Fruit fly (Drosophila melanogaster) whole organism, embryonic: ENCODE data around the gene sit.

Source experiments
- CG10366 ChIP-seq: fragments of 200-800 bp; sonication (Bioruptor generic); IDR thresholded peaks from 2 replicates; pipeline ENCODE4 v1.3.6; 2022; ENCODE audit warnings: missing biosample characterization, missing genetic modification characterization
- CG10959 ChIP-seq: fragments of 200-800 bp; sonication (Bioruptor generic); IDR thresholded peaks from 2 replicates; pipeline ENCODE4 v1.3.6; 2022; ENCODE audit warnings: missing biosample characterization, missing genetic modification characterization
- CG11723 ChIP-seq: fragments of 200-800 bp; sonication (Bioruptor generic); optimal IDR thresholded peaks from 2 replicates; lab custom pipeline; 2017; ENCODE audit warnings: missing biosample characterization, mild to moderate bottlenecking, missing genetic modification characterization
- CG13424 ChIP-seq: fragments of 200-800 bp; sonication (Bioruptor generic); optimal IDR thresholded peaks from 2 replicates; lab custom pipeline; 2019; ENCODE audit warnings: missing biosample characterization, mild to moderate bottlenecking, missing genetic modification characterization, moderate library complexity
- CG14050 ChIP-seq: fragments of 200-800 bp; sonication (Bioruptor generic); IDR thresholded peaks from 3 replicates; pipeline ENCODE4 v1.3.6; 2022; ENCODE audit warnings: missing biosample characterization, missing genetic modification characterization
- CG14441 ChIP-seq: fragments of 200-800 bp; sonication (Bioruptor generic); IDR thresholded peaks from 2 replicates; pipeline ENCODE4 v1.3.6; 2022; ENCODE audit warnings: missing biosample characterization, missing genetic modification characterization
- CG14667 ChIP-seq: fragments of 200-800 bp; sonication (Bioruptor generic); IDR thresholded peaks from 2 replicates; pipeline ENCODE4 v1.3.6; 2022; ENCODE audit warnings: missing biosample characterization, missing genetic modification characterization
- CG14965 ChIP-seq: fragments of 200-800 bp; sonication (Bioruptor generic); optimal IDR thresholded peaks from 2 replicates; lab custom pipeline; 2016; ENCODE audit warnings: missing biosample characterization, missing genetic modification characterization, borderline replicate concordance
- CG1603 ChIP-seq: fragments of 200-800 bp; sonication (Bioruptor generic); optimal IDR thresholded peaks from 2 replicates; lab custom pipeline; 2019; ENCODE audit warnings: missing biosample characterization, mild to moderate bottlenecking, missing genetic modification characterization, moderate library complexity
- CG16815 ChIP-seq: fragments of 200-800 bp; sonication (Bioruptor generic); optimal IDR thresholded peaks from 3 replicates; lab custom pipeline; 2017; ENCODE audit warnings: missing biosample characterization, mild to moderate bottlenecking, missing genetic modification characterization
- CG17612 ChIP-seq: fragments of 200-800 bp; sonication (Bioruptor generic); IDR thresholded peaks from 2 replicates; pipeline ENCODE4 v1.3.6; 2022; ENCODE audit warnings: missing biosample characterization, missing genetic modification characterization
- CG18476 ChIP-seq: fragments of 200-800 bp; sonication (Bioruptor generic); optimal IDR thresholded peaks from 2 replicates; lab custom pipeline; 2016; ENCODE audit warnings: missing biosample characterization, mild to moderate bottlenecking, missing genetic modification characterization
- CG2712 ChIP-seq: fragments of 200-800 bp; optimal IDR thresholded peaks from 3 replicates; lab custom pipeline; 2019; ENCODE audit warnings: missing biosample characterization, mild to moderate bottlenecking, missing genetic modification characterization, moderate library complexity
- CG33213 ChIP-seq: fragments of 200-800 bp; sonication (Bioruptor generic); optimal IDR thresholded peaks from 3 replicates; lab custom pipeline; 2016; ENCODE audit warnings: missing biosample characterization, missing genetic modification characterization
- CG34224 ChIP-seq: fragments of 200-800 bp; sonication (Bioruptor generic); IDR thresholded peaks from 3 replicates; pipeline ENCODE4 v1.3.6; 2022; ENCODE audit warnings: missing biosample characterization, missing genetic modification characterization; ENCODE audit not compliant: partially characterized antibody
- CG4404 ChIP-seq: fragments of 200-800 bp; sonication (Bioruptor generic); IDR thresholded peaks from 2 replicates; pipeline ENCODE4 v1.3.6; 2022; ENCODE audit warnings: missing biosample characterization, missing genetic modification characterization
- CG4730 ChIP-seq: fragments of 200-800 bp; sonication (Bioruptor generic); IDR thresholded peaks from 2 replicates; pipeline ENCODE4 v1.3.6; 2022; ENCODE audit warnings: missing biosample characterization, missing genetic modification characterization
- CG6272 ChIP-seq: fragments of 200-800 bp; sonication (Bioruptor generic); IDR thresholded peaks from 2 replicates; pipeline ENCODE4 v1.3.6; 2022; ENCODE audit warnings: missing biosample characterization, missing genetic modification characterization
- CG6683 ChIP-seq: fragments of 200-800 bp; sonication (Bioruptor generic); optimal IDR thresholded peaks from 2 replicates; lab custom pipeline; 2017; ENCODE audit warnings: missing biosample characterization, mild to moderate bottlenecking, missing genetic modification characterization, missing genetic modification reagents
- CG7963 ChIP-seq: fragments of 200-800 bp; sonication (Bioruptor generic); IDR thresholded peaks from 3 replicates; pipeline ENCODE4 v1.3.6; 2022; ENCODE audit warnings: missing biosample characterization, missing genetic modification characterization; ENCODE audit not compliant: partially characterized antibody
- CG9215 ChIP-seq: fragments of 200-800 bp; sonication (Bioruptor generic); IDR thresholded peaks from 2 replicates; pipeline ENCODE4 v1.3.6; 2022; ENCODE audit warnings: missing biosample characterization, missing genetic modification characterization
- CG9727 ChIP-seq: fragments of 200-800 bp; sonication (Bioruptor generic); optimal IDR thresholded peaks from 3 replicates; lab custom pipeline; 2017; ENCODE audit warnings: missing biosample characterization, mild to moderate bottlenecking, missing genetic modification characterization
- CHES-1-like ChIP-seq: fragments of 200-800 bp; sonication (Bioruptor generic); optimal IDR thresholded peaks from 2 replicates; lab custom pipeline; 2016; ENCODE audit warnings: missing biosample characterization, missing genetic modification characterization
- CrebB ChIP-seq: fragments of 200-800 bp; sonication (Bioruptor generic); optimal IDR thresholded peaks from 3 replicates; lab custom pipeline; 2018; ENCODE audit warnings: missing biosample characterization, mild to moderate bottlenecking, missing genetic modification characterization
- Dip2 ChIP-seq: fragments of 200-800 bp; sonication (Bioruptor generic); IDR thresholded peaks from 2 replicates; pipeline ENCODE4 v1.3.6; 2022; ENCODE audit warnings: missing biosample characterization, missing genetic modification characterization
- Hey ChIP-seq: fragments of 200-800 bp; sonication (Bioruptor generic); optimal IDR thresholded peaks from 3 replicates; lab custom pipeline; 2018; ENCODE audit warnings: missing biosample characterization, mild to moderate bottlenecking, missing genetic modification characterization
- Hr78 ChIP-seq, 2 experiments: fragments of 200-800 bp in 1 of 2; fragments of >200 bp in 1 of 2; sonication (Bioruptor generic) in 1 of 2; optimal IDR thresholded peaks; 2 replicates each; lab custom pipeline; 2017 to 2019; ENCODE audit warnings: missing biosample characterization in 2 of 2, missing genetic modification characterization in 2 of 2, mild to moderate bottlenecking in 1 of 2, moderate library complexity in 1 of 2
- MTF-1 ChIP-seq: fragments of 200-800 bp; sonication (Bioruptor generic); optimal IDR thresholded peaks from 2 replicates; lab custom pipeline; 2018; ENCODE audit warnings: missing biosample characterization, mild to moderate bottlenecking, missing genetic modification characterization, borderline replicate concordance
- Med ChIP-seq: fragments of 200-800 bp; sonication (Bioruptor generic); peaks from one replicate; lab custom pipeline; 2016; ENCODE audit warnings: missing biosample characterization, missing genetic modification characterization, mild to moderate bottlenecking, inconsistent platforms, moderate library complexity
- Rx ChIP-seq: fragments of 200-800 bp; sonication (Bioruptor generic); IDR thresholded peaks from 2 replicates; pipeline ENCODE4 v1.3.6; 2022; ENCODE audit warnings: missing biosample characterization, missing genetic modification characterization
- Sox102F ChIP-seq: fragments of 200-800 bp; sonication (Bioruptor generic); optimal IDR thresholded peaks from 2 replicates; lab custom pipeline; 2018; ENCODE audit warnings: missing biosample characterization, mild to moderate bottlenecking, missing genetic modification characterization, moderate library complexity
- Xrp1 ChIP-seq: fragments of 200-800 bp; sonication (Bioruptor generic); IDR thresholded peaks from 2 replicates; pipeline ENCODE4 v1.3.6; 2022; ENCODE audit warnings: missing biosample characterization, missing genetic modification characterization
- ab ChIP-seq: fragments of 200-800 bp; sonication (Bioruptor generic); optimal IDR thresholded peaks from 2 replicates; lab custom pipeline; 2016; ENCODE audit warnings: missing biosample characterization, missing genetic modification characterization
- btn ChIP-seq: fragments of 200-800 bp; sonication (Bioruptor generic); optimal IDR thresholded peaks from 2 replicates; lab custom pipeline; 2016; ENCODE audit warnings: missing biosample characterization, missing genetic modification characterization
- dmrt99B ChIP-seq: fragments of 200-800 bp; sonication (Bioruptor generic); optimal IDR thresholded peaks from 2 replicates; lab custom pipeline; 2018; ENCODE audit warnings: missing biosample characterization, mild to moderate bottlenecking, missing genetic modification characterization, moderate library complexity
- fru ChIP-seq: fragments of >200 bp; optimal IDR thresholded peaks from 2 replicates; lab custom pipeline; 2017
- gem ChIP-seq: fragments of 200-800 bp; sonication (Bioruptor generic); optimal IDR thresholded peaks from 2 replicates; lab custom pipeline; 2019; ENCODE audit warnings: missing biosample characterization, mild to moderate bottlenecking, missing genetic modification characterization, moderate library complexity
- gfzf ChIP-seq: fragments of 200-800 bp; sonication (Bioruptor generic); optimal IDR thresholded peaks from 2 replicates; lab custom pipeline; 2016; ENCODE audit warnings: missing biosample characterization, mild to moderate bottlenecking, missing genetic modification characterization, moderate library complexity
- jigr1 ChIP-seq: fragments of 200-800 bp; sonication (Bioruptor generic); IDR thresholded peaks from 3 replicates; pipeline ENCODE4 v1.3.6; 2022; ENCODE audit warnings: missing biosample characterization, missing genetic modification characterization
- mam ChIP-seq: fragments of 200-800 bp; sonication (Bioruptor generic); optimal IDR thresholded peaks from 3 replicates; lab custom pipeline; 2016; ENCODE audit warnings: missing biosample characterization, missing genetic modification characterization
- peb ChIP-seq: fragments of 200-800 bp; sonication (Bioruptor generic); IDR thresholded peaks from 2 replicates; pipeline ENCODE4 v1.3.6; 2022; ENCODE audit warnings: missing biosample characterization, missing genetic modification characterization
- pum ChIP-seq: fragments of 200-800 bp; sonication (Bioruptor generic); optimal IDR thresholded peaks from 2 replicates; lab custom pipeline; 2016; ENCODE audit warnings: missing biosample characterization, missing genetic modification characterization
- row ChIP-seq: fragments of 200-800 bp; sonication (Bioruptor generic); IDR thresholded peaks from 3 replicates; pipeline ENCODE4 v1.3.6; 2022; ENCODE audit warnings: missing biosample characterization, missing genetic modification characterization
- sens ChIP-seq: fragments of 200-800 bp; sonication (Bioruptor generic); peaks from one replicate; lab custom pipeline; 2016; ENCODE audit warnings: missing biosample characterization, missing genetic modification characterization
- shn ChIP-seq: fragments of 200-800 bp; sonication (Bioruptor generic); optimal IDR thresholded peaks from 3 replicates; lab custom pipeline; 2016; ENCODE audit warnings: missing biosample characterization, missing genetic modification characterization
- tup ChIP-seq: fragments of 200-800 bp; sonication (Bioruptor generic); optimal IDR thresholded peaks from 2 replicates; lab custom pipeline; 2016; ENCODE audit warnings: missing biosample characterization, mild to moderate bottlenecking, missing genetic modification characterization, moderate library complexity
- vvl ChIP-seq: fragments of 200-800 bp; sonication (Bioruptor generic); IDR thresholded peaks from 2 replicates; pipeline ENCODE4 v1.3.6; 2022; ENCODE audit warnings: missing biosample characterization, missing genetic modification characterization

sit gene

dm6 chr3R:22538877-22539276, 23.5 kb downstream of the sit start (continued):
- no peak for TF ChIP-seq vvl (GFP tag; lab: Robert Waterston, UW)
- TF ChIP-seq CG2712 (tag; lab: Kevin White, UChicago): peak; percentile 6
- peak; percentile 29; the same call in 1 of the 2 replicates for TF ChIP-seq CG10366 (GFP tag; lab: Robert Waterston, UW)
- TF ChIP-seq Sox102F (GFP tag; lab: Kevin White, UChicago): peak; percentile 52
- TF ChIP-seq CG14441 (GFP tag; lab: Robert Waterston, UW): 0 out of 2 replicates have a peak, but pooled peaks have one; percentile 20
- no peak for TF ChIP-seq CG9727 (GFP tag; lab: Kevin White, UChicago)
- TF ChIP-seq Med (GFP tag; lab: Kevin White, UChicago): peak; percentile 37
- peak; percentile 48 for TF ChIP-seq dmrt99B (tag; lab: Kevin White, UChicago)
- no peak for TF ChIP-seq tup (GFP tag; lab: Kevin White, UChicago)
- peak; percentile 60 for TF ChIP-seq sens (GFP tag; lab: Kevin White, UChicago)
- peak; percentile 36 for TF ChIP-seq gem (tag; lab: Kevin White, UChicago)
- TF ChIP-seq row (GFP tag; lab: Robert Waterston, UW): 0 out of 3 replicates have a peak, but pooled peaks have one; percentile 17
- TF ChIP-seq, all 482 proteins: peak for 15

dm6 chr3R:22536504-22537423, 25.6 kb downstream of the sit start:
- TF ChIP-seq Hey (tag; lab: Kevin White, UChicago): no peak
- no peak for TF ChIP-seq CG17612
- peak; percentile 79 for TF ChIP-seq dmrt99B (tag; lab: Kevin White, UChicago)
- TF ChIP-seq CG13424 (tag; lab: Kevin White, UChicago): peak; percentile 48
- TF ChIP-seq CG33213 (GFP tag; lab: Kevin White, UChicago): no peak
- no peak for TF ChIP-seq CHES-1-like
- no peak for TF ChIP-seq Dip2 (GFP tag; lab: Robert Waterston, UW)
- no peak for TF ChIP-seq CG16815 (GFP tag; lab: Kevin White, UChicago)
- TF ChIP-seq CG4730 (GFP tag; lab: Robert Waterston, UW): no peak; the same call in 1 of the 2 replicates
- TF ChIP-seq CG14667 (GFP tag; lab: Robert Waterston, UW): no peak
- no peak for TF ChIP-seq jigr1 (GFP tag; lab: Robert Waterston, UW)
- no peak for TF ChIP-seq CG10959 (GFP tag; lab: Robert Waterston, UW)
- no peak for TF ChIP-seq CG18476
- no peak for TF ChIP-seq pum
- no peak for TF ChIP-seq shn
- 0 out of 2 replicates have a peak, but pooled peaks have one; percentile 5 for TF ChIP-seq Rx (GFP tag; lab: Robert Waterston, UW)
- TF ChIP-seq Hr78 (GFP tag; optimal IDR thresholded peaks at IDR 0.05; lab: Kevin White, UChicago): no peak
- TF ChIP-seq CrebB: no peak
- no peak for TF ChIP-seq mam (GFP tag; lab: Kevin White, UChicago)
- no peak for TF ChIP-seq CG14965
- TF ChIP-seq CG4404 (GFP tag; lab: Robert Waterston, UW): no peak
- no peak for TF ChIP-seq fru (lab: Kevin White, UChicago)
- no peak for TF ChIP-seq CG11723 (GFP tag; lab: Kevin White, UChicago)
- TF ChIP-seq CG6683 (GFP tag; lab: Kevin White, UChicago): no peak
- peak; percentile 40 for TF ChIP-seq CG2712 (tag; lab: Kevin White, UChicago)
- no peak for TF ChIP-seq CG9215
- TF ChIP-seq CG34224: no peak
- no peak for TF ChIP-seq ab (GFP tag; lab: Kevin White, UChicago)
- no peak for TF ChIP-seq btn (GFP tag; lab: Kevin White, UChicago)
- TF ChIP-seq CG6272 (GFP tag; lab: Robert Waterston, UW): no peak
- TF ChIP-seq Xrp1 (GFP tag; lab: Robert Waterston, UW): peak; percentile 46; the same call in 1 of the 2 replicates
- no peak for TF ChIP-seq gfzf (GFP tag; lab: Kevin White, UChicago)
- no peak for TF ChIP-seq CG7963 (GFP tag; lab: Robert Waterston, UW)
- TF ChIP-seq CG1603 (tag; lab: Kevin White, UChicago): peak; percentile 4
- TF ChIP-seq CG14050 (GFP tag; lab: Robert Waterston, UW): peak; percentile 40; the same call in 1 of the 3 replicates
- TF ChIP-seq MTF-1 (GFP tag; lab: Kevin White, UChicago): no peak
- no peak for TF ChIP-seq peb
